Fruit fly (Drosophila melanogaster): ENCODE measurements around the gene CG14143.

Gene CG14143

dm6 chr3L:11093046-11093520 is 41.7 kb upstream of the CG14143 start, which contains the start of gene JIL-1 (continued):
- peak; percentile 83 for TF ChIP-seq CG11247 (GFP tag; IDR thresholded peaks at IDR 0.05)
- TF ChIP-seq CG34422 (GFP tag; IDR thresholded peaks at IDR 0.05) = peak; percentile 81
- TF ChIP-seq twi (tag; optimal IDR thresholded peaks at IDR 0.05) = no peak
- TF ChIP-seq Hr78 (GFP tag; optimal IDR thresholded peaks at IDR 0.05) = no peak
- peak; percentile 5; the same call in 1 of the 3 replicates for TF ChIP-seq sr (GFP tag; IDR thresholded peaks at IDR 0.05)
- TF ChIP-seq dati (GFP tag; IDR thresholded peaks at IDR 0.05) = peak; percentile 47; the same call in 1 of the 2 replicates
- peak; percentile 38; the same call in 2 of the 3 replicates for TF ChIP-seq zen2 (GFP tag; IDR thresholded peaks at IDR 0.05; ENCODE audit: partially characterized antibody)
- no peak for TF ChIP-seq Mes4 (GFP tag; optimal IDR thresholded peaks at IDR 0.05)
- no peak for TF ChIP-seq dimm (GFP tag; IDR thresholded peaks at IDR 0.05)
- no peak for TF ChIP-seq CG15011 (GFP tag; optimal IDR thresholded peaks at IDR 0.05)
- TF ChIP-seq ranshi (GFP tag; IDR thresholded peaks at IDR 0.05) = peak; percentile 63
- TF ChIP-seq abd-A (tag; optimal IDR thresholded peaks at IDR 0.05) = peak; percentile 28
- no peak for TF ChIP-seq Dfd (GFP tag; optimal IDR thresholded peaks at IDR 0.05)
- TF ChIP-seq Fer3 (tag; optimal IDR thresholded peaks at IDR 0.05) = peak; percentile 54
- no peak for TF ChIP-seq hkb (optimal IDR thresholded peaks at IDR 0.05)
- TF ChIP-seq hkb (GFP tag; IDR thresholded peaks at IDR 0.05) = peak; percentile 26; the same call in 1 of the 2 replicates
- TF ChIP-seq CG6175 (GFP tag; IDR thresholded peaks at IDR 0.05) = peak; percentile 71; the same call in 2 of the 3 replicates
- TF ChIP-seq Blimp-1 (GFP tag; optimal IDR thresholded peaks at IDR 0.05) = peak; percentile 39
- peak; percentile 68 for TF ChIP-seq CG9215 (GFP tag; IDR thresholded peaks at IDR 0.05)
- peak; percentile 88 for TF ChIP-seq CG32532 (GFP tag; IDR thresholded peaks at IDR 0.05)
- TF ChIP-seq dysf (GFP tag; IDR thresholded peaks at IDR 0.05) = peak; percentile 75
- peak; percentile 61 for TF ChIP-seq tin (GFP tag; optimal IDR thresholded peaks at IDR 0.05)
- TF ChIP-seq pan (optimal IDR thresholded peaks at IDR 0.05) = no peak
- TF ChIP-seq pan (GFP tag; optimal IDR thresholded peaks at IDR 0.05 in 1 of 2, IDR thresholded peaks at IDR 0.05 in 1 of 2) = peak in 1 of 2 experiments; percentile 68
- peak; percentile 72 for TF ChIP-seq al (GFP tag; IDR thresholded peaks at IDR 0.05)
- TF ChIP-seq Adf1 (GFP tag; IDR thresholded peaks at IDR 0.05) = peak; percentile 55; the same call in 1 of the 2 replicates
- TF ChIP-seq pzg (GFP tag; optimal IDR thresholded peaks at IDR 0.05) = peak; percentile 79
- peak; percentile 53 for TF ChIP-seq CG15514 (GFP tag; optimal IDR thresholded peaks at IDR 0.05)
- TF ChIP-seq HLH4C (GFP tag; IDR thresholded peaks at IDR 0.05; ENCODE audit: partially characterized antibody) = peak; percentile 82
- TF ChIP-seq Opbp (GFP tag; IDR thresholded peaks at IDR 0.05; ENCODE audit: partially characterized antibody) = peak; percentile 93
- peak; percentile 6 for TF ChIP-seq tx (GFP tag; optimal IDR thresholded peaks at IDR 0.05)
- TF ChIP-seq CG11723 (GFP tag; optimal IDR thresholded peaks at IDR 0.05) = peak; percentile 50
- TF ChIP-seq p53 (GFP tag; optimal IDR thresholded peaks at IDR 0.05) = no peak
- peak; percentile 79 for TF ChIP-seq CG7963 (GFP tag; IDR thresholded peaks at IDR 0.05; ENCODE audit: partially characterized antibody)
- peak; percentile 24; the same call in 1 of the 3 replicates for TF ChIP-seq H15 (GFP tag; IDR thresholded peaks at IDR 0.05)
- peak; percentile 79 for TF ChIP-seq CG7839 (tag; optimal IDR thresholded peaks at IDR 0.05)
- TF ChIP-seq CG8765 (GFP tag; IDR thresholded peaks at IDR 0.05) = no peak
- no peak for TF ChIP-seq gce (GFP tag; IDR thresholded peaks at IDR 0.05)
- TF ChIP-seq Aef1 (GFP tag; IDR thresholded peaks at IDR 0.05) = peak; percentile 47
- no peak for TF ChIP-seq CG4328 (GFP tag; optimal IDR thresholded peaks at IDR 0.05)
- TF ChIP-seq prd (optimal IDR thresholded peaks at IDR 0.05) = no peak
- peak; percentile 72; the same call in 2 of the 3 replicates for TF ChIP-seq prd (GFP tag; IDR thresholded peaks at IDR 0.05)
- TF ChIP-seq nerfin-1 (tag; optimal IDR thresholded peaks at IDR 0.05) = peak; percentile 30
- TF ChIP-seq CG12744 (GFP tag; optimal IDR thresholded peaks at IDR 0.05) = no peak
- peak; percentile 26 for TF ChIP-seq CG34376 (GFP tag; optimal IDR thresholded peaks at IDR 0.05)
- peak; percentile 58 for TF ChIP-seq CG33213 (GFP tag; optimal IDR thresholded peaks at IDR 0.05)
- peak; percentile 34 for TF ChIP-seq CG10979 (tag; optimal IDR thresholded peaks at IDR 0.05)
- TF ChIP-seq CG31224 (GFP tag; IDR thresholded peaks at IDR 0.05) = peak; percentile 65
- TF ChIP-seq toy (GFP tag; IDR thresholded peaks at IDR 0.05) = peak; percentile 43; the same call in 1 of the 2 replicates
- peak; percentile 40 for TF ChIP-seq Elba2 (GFP tag; optimal IDR thresholded peaks at IDR 0.05)
- peak; percentile 76 for TF ChIP-seq ase (GFP tag; IDR thresholded peaks at IDR 0.05)

Data from whole organism, embryonic.